Fruit fly (Drosophila melanogaster) whole organism: Measurements from ENCODE around the gene CG31740.

Experiments used
- CG8478 ChIP-seq: fragments of >200 bp; optimal IDR thresholded peaks from 2 replicates; lab custom pipeline; 2018; ENCODE audit warnings: inconsistent platforms
- Dll ChIP-seq: fragments of >200 bp; optimal IDR thresholded peaks from 2 replicates; lab custom pipeline; 2017
- pan ChIP-seq: fragments of >200 bp; optimal IDR thresholded peaks from 2 replicates; lab custom pipeline; 2017
- usp ChIP-seq: fragments of >200 bp; optimal IDR thresholded peaks from 2 replicates; lab custom pipeline; 2017; ENCODE audit warnings: missing biosample characterization, missing genetic modification characterization, mixed read lengths

DNA sequence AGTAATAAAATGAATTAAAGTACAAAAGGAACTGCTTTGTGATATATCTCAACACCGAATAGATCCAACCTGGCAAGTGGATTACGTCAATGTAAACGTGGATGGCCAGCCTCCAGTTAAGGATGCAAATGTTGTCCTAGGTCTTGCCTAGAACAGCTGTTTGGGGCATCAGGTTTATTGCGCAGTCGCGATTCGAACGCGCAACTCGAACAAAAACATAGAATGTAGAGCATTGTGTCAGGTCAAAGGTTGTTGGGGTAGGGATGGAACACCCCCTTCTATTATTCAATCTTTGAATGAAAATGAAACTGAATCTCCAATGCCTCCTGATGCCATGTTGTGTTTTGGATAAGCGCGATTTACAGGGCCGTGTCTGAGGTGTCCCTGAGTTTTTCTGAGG is 919 bp downstream of the CG31740 start:
- TF ChIP-seq usp (GFP tag; lab: Kevin White, UChicago) (no peak), CG8478 (lab: Kevin White, UChicago) (no peak), pan (lab: Kevin White, UChicago) (no peak), Dll (lab: Kevin White, UChicago) (no peak)
